2 worm cellular contexts compared by ENCODE assay signal in genomic region chrX:1128503-1129036, ce11.
A peak's percentile ranks its signal among the peaks of the same experiment; 100 is the strongest.
TF ChIP-seq lines count a peak whose summit lies in the region.

snx-1 (plus strand) TSS chrX:1128986.

TF ChIP-seq in whole organism, L2 larva, 48 proteins besides CTCF, POLR2A, EP300 and RAD21 (continued from another document):
- TF ChIP-seq fos-1 (tag; optimal IDR thresholded peaks at IDR 0.05; lab: Kevin White, UChicago), result peak; percentile 94
- TF ChIP-seq crh-2 (tag; optimal IDR thresholded peaks at IDR 0.05; lab: Kevin White, UChicago), result peak; percentile 49
- no peak for TF ChIP-seq blmp-1 (tag; optimal IDR thresholded peaks at IDR 0.05; lab: Kevin White, UChicago; ENCODE audit: insufficient read depth)
- no peak for TF ChIP-seq nhr-12 (tag; optimal IDR thresholded peaks at IDR 0.05; lab: Kevin White, UChicago)
- peak; percentile 0 for TF ChIP-seq lin-11 (tag; optimal IDR thresholded peaks at IDR 0.05; lab: Kevin White, UChicago)
- no peak for TF ChIP-seq mab-5 (tag; optimal IDR thresholded peaks at IDR 0.05; lab: Kevin White, UChicago)
- no peak for TF ChIP-seq zag-1 (tag; optimal IDR thresholded peaks at IDR 0.05; lab: Kevin White, UChicago)
- TF ChIP-seq nhr-77 (tag; optimal IDR thresholded peaks at IDR 0.05; lab: Kevin White, UChicago), result no peak
- TF ChIP-seq elt-1 (tag; optimal IDR thresholded peaks at IDR 0.05; lab: Kevin White, UChicago), result no peak
- no peak for TF ChIP-seq unc-62 (GFP tag; optimal IDR thresholded peaks at IDR 0.05; lab: Kevin White, UChicago)
- no peak for TF ChIP-seq peb-1 (tag; optimal IDR thresholded peaks at IDR 0.05; lab: Kevin White, UChicago)
- no peak for TF ChIP-seq nhr-11 (tag; optimal IDR thresholded peaks at IDR 0.05; lab: Kevin White, UChicago)
- no peak for TF ChIP-seq snpc-4 (tag; optimal IDR thresholded peaks at IDR 0.05; lab: Kevin White, UChicago)
- no peak for TF ChIP-seq mbf-1 (tag; optimal IDR thresholded peaks at IDR 0.05; lab: Kevin White, UChicago)
- TF ChIP-seq lsy-2 (tag; optimal IDR thresholded peaks at IDR 0.05; lab: Kevin White, UChicago), result peak in 1 of 2 experiments; percentile 24
- no peak for TF ChIP-seq nhr-10 (tag; optimal IDR thresholded peaks at IDR 0.05; lab: Kevin White, UChicago)
- no peak for TF ChIP-seq aly-2 (tag; optimal IDR thresholded peaks at IDR 0.05; lab: Kevin White, UChicago)

TF ChIP-seq in whole organism, L4 larva, 104 proteins besides CTCF, POLR2A, EP300 and RAD21 (continued from another document):
- TF ChIP-seq daf-16 (GFP tag; optimal IDR thresholded peaks at IDR 0.05; lab: Kevin White, UChicago) (no peak), daf-16 (tag; optimal IDR thresholded peaks at IDR 0.05; lab: Kevin White, UChicago) (peak; percentile 91), ceh-28 (tag; optimal IDR thresholded peaks at IDR 0.05; lab: Kevin White, UChicago) (no peak), hlh-11 (tag; optimal IDR thresholded peaks at IDR 0.05; lab: Kevin White, UChicago) (peak; percentile 81), mes-2 (tag; optimal IDR thresholded peaks at IDR 0.05; lab: Kevin White, UChicago; ENCODE audit: poor library complexity, severe bottlenecking) (peak; percentile 81), php-3 (GFP tag; IDR thresholded peaks at IDR 0.05; lab: Robert Waterston, UW) (peak; percentile 33; the same call in 1 of the 2 replicates), rbr-2 (tag; optimal IDR thresholded peaks at IDR 0.05; lab: Kevin White, UChicago) (peak; percentile 59), mdl-1 (tag; optimal IDR thresholded peaks at IDR 0.05; lab: Kevin White, UChicago) (peak; percentile 74 to 94), ztf-11 (tag; optimal IDR thresholded peaks at IDR 0.05; lab: Kevin White, UChicago) (no peak), aha-1 (tag; lab: Kevin White, UChicago) (no peak), nhr-77 (tag; optimal IDR thresholded peaks at IDR 0.05; lab: Kevin White, UChicago) (peak; percentile 80), nhr-42 (GFP tag; IDR thresholded peaks at IDR 0.05; lab: Robert Waterston, UW) (no peak)
TF ChIP-seq in whole organism, L4 larva: peak in this region for 21.
